Fruit fly (Drosophila melanogaster) S2 (cell line): ENCODE data around the gene CG15160.

Experiments
- CG8478 ChIP-seq: fragments of >200 bp; optimal IDR thresholded peaks from 2 replicates; lab custom pipeline; 2018
- CTCF ChIP-seq, 2 experiments: fragments of >200 bp; optimal IDR thresholded peaks; 2 replicates each; lab custom pipeline; 2018

The CG15160 gene

DNA sequence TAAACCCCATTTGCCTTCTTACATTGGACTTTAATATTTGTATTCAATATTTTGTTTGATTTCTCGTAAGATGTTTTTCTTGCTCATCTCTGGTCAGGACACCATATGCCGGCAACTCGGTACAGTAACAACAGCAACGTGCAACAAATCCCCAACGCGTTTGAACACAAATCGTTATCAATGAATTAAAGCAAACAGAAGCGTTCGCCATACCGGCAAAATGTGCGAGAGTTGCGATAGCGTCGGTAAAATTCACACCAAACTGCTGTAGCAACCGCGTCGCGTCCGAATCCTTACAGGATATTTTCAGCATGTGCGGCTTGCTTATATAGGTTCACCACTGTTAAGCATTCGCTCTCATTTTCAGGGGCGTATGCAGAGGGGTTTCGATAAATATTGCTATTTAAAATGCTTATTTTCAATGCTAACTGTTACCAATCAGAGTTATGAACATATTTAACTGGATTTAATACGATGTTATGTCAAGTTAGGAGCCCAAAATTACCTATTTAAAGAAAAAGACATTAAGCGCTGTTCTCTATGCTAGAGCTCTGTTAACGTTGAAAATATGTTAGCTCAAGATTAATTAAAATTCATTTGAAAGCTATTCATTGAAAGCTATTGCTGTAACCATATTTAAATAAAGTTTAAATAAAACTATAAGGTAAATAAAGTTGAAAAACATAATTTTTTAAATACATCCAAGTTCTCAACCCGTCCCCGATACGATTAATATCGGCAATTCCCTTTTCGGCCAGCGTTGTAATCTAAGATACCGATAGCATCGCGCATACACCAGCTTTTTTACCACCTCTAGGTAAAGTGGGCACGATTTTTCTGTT lies at the start of gene CG15160, which contains the start of gene Pde11:
Gene CG15160 (plus strand): TSS at position 792 of the 842 bp plus-strand sequence.
Gene Pde11 (minus strand): TSS at position 243 of the 842 bp plus-strand sequence.
- TF ChIP-seq CTCF (optimal IDR thresholded peaks at IDR 0.05; lab: Kevin White, UChicago) (peak in 1 of 2 experiments; percentile 56), CG8478 (lab: Kevin White, UChicago) (no peak)

DNA sequence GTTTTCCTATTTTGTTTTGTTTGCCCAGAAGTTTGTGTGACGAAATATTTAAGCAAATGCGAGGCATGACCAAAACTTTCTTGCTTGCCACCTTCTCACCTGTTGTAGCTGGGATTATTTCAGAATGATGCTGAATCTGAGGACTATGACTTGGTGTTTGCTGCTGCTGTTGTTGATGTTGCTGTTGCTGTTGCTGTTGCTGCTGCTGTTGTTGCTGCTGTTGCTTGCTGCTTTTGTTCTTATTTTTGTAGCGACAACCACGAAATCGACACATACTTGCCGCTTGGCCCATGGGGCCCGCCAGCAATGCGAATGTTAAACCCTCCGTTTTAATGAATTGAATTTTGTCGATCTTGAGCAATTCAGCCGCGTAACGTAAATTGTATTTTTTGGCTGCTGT lies 44.3 kb upstream of the CG15160 start:
- no peak for TF ChIP-seq CTCF (optimal IDR thresholded peaks at IDR 0.05; lab: Kevin White, UChicago)
- no peak for TF ChIP-seq CG8478 (lab: Kevin White, UChicago)

DNA sequence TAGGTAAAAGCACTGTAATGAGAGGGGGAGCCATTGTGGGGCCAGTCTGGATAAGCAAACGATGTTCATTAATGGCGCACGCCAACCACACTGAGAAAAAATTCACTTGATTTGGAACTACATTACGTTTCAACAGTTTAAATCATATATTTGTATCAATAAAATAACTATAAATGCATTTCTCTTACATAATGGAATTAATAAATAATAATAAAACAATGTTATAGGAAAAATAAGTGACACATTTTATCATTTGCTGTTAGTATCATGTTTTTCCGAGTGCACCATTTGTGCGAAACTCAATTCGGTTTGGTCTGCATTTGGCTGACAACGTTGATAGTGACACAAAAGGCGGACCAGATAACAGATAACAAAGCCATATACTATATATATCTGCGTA lies 41.9 kb upstream of the CG15160 start:
- TF ChIP-seq CG8478 (lab: Kevin White, UChicago): no peak

DNA sequence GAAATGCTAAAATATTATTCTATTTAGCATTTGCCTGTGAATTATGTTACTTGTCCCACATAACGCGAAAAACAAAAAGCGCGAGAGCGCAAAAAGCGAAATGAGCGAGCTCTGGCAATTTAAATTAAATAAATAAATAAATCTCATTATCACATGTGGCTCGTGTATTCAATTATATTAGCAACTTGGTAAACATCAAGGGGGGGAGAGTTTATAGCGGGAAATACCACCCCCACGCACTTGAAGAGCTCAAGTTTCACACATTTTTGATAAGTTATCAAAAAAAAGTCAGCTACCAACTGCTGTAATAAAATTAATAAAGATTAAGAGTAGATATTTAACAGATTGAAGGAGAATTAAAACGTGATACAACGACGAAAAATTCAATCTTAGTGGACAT lies 41.2 kb upstream of the CG15160 start:
- TF ChIP-seq CG8478 (lab: Kevin White, UChicago) (no peak), CTCF (optimal IDR thresholded peaks at IDR 0.05; lab: Kevin White, UChicago) (no peak)

DNA sequence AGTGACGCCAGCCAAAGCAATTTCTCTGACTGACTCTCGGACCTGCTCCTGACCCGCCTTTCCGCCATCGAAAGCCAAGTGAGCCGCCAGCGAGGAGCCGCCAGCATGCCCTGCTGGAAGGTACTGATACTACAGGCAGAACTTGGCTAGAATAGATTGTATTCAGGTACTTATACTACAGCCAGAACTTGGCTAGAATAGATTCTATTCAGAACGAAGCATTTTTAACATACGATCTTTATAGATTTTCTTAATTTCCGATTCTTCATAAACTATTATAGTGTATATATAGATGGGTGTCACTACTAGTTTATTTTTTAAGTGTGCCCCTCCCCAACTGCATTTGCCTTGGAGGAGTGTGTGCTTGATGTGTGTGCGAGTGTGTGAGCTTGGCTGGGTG lies 36.5 kb upstream of the CG15160 start:
- TF ChIP-seq CG8478 (lab: Kevin White, UChicago) (no peak), CTCF (optimal IDR thresholded peaks at IDR 0.05; lab: Kevin White, UChicago) (no peak)

DNA sequence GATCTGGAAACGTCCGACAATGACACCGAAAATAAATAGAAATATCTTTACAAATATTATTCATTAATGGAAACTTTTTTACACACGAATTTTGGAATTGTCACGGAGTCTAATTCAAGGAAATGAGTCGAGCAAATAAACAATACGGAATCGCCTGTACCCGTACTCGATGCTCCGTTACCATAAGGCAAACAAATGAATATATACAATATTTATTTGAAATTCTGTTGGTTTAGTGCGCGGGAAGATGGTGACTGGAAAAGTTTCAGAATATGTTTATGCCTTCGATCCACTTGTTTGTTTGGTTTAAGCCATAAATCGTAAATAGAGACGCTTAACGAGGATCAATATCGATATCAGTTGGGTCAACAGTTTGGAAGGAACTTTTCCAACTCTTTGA lies 34.3 kb upstream of the CG15160 start:
- TF ChIP-seq CTCF (optimal IDR thresholded peaks at IDR 0.05; lab: Kevin White, UChicago) (no peak), CG8478 (lab: Kevin White, UChicago) (no peak)

DNA sequence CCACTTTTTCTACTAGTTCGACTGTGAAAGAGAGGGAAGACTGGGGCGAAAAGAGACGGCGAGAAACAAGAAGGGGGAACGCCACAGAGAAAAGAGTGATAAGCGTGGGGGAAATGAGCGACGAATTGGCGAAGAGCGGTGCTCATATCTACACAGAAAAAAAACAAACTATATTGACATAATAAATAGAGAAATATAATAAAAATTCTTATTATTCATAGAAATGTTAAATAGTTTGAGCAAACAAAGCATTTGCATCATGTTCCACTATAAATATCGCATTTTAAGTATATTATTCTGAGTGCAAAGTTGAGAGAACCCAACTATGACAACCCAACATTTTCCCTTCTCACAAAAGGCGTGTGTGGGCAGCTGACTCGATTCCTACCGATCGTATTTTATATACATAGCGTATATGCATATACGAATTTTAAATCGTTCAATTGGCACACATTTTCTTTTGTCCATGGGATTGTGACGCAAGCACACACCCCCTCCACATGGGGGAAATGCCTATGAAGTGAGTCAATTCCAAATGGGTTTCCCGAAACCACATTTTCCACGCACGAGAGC lies 32.6 kb upstream of the CG15160 start:
- TF ChIP-seq CG8478 (lab: Kevin White, UChicago) (no peak), CTCF (optimal IDR thresholded peaks at IDR 0.05; lab: Kevin White, UChicago) (no peak)

DNA sequence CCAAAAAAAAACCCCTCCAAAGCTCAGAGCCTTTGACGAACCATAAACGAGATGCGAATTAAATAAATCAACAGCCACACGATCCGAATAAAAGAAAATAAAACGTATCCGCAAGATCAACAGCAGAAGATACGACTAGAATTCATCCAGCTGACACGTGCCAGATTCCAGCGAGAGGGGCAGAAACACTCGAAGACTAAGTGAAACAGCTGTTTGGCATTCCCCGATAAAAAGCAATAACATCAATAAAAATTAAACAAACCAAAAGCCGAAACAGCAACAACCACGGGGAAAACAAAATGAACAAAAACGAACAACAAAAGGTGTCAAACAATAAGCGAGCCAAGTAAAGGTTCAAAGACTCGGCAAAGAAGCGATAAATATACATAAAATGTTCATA lies 31.6 kb upstream of the CG15160 start:
- TF ChIP-seq CTCF (optimal IDR thresholded peaks at IDR 0.05; lab: Kevin White, UChicago): no peak
- TF ChIP-seq CG8478 (lab: Kevin White, UChicago): no peak

DNA sequence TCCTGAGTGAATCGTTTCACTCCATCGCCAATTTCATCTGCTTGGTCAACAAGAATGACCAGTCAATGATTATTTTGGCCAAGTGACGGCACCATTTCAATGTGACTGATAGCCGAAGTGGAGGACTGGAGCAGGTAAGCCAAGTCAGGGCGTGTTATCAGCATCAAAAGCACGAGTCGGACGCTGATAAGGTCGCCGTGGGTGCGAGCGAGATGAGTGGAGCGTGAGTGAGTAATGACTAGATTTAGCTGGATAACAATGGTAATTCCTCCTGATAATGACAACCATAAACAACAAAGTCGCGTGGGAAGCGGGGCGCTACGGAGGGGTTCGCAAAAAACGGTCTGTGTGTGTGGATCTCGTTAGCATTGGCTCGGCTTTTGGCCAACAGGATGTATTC lies 29.7 kb upstream of the CG15160 start:
- TF ChIP-seq CTCF (optimal IDR thresholded peaks at IDR 0.05; lab: Kevin White, UChicago) (no peak), CG8478 (lab: Kevin White, UChicago) (no peak)

DNA sequence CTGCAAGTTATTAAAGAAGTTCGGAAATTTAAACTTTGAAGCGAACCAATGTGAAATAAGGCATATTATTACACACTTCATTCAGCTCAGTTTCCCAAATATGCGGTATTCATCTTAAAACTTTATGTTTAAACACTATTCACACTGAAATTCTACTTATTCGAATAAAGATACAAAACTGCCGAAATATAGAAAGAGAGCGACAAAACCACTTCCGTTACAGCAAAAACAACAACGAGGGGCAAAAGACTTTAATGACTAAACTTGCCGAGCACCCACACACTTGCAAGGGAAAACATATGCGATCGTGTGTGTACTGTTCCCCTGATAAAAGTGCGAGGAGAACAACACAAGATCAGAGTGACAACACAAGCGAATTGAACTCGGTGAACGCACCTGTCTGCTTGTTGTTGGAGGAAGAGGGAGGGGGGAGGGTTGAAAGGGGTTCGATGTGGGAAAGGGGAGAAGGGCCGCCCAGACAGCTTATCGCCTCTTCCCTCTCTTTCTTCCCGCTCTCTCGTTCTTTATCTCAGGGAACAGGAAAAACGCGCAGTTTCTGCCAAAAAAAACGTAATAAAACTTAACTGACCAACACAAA lies 29.1 kb upstream of the CG15160 start:
- TF ChIP-seq CTCF (optimal IDR thresholded peaks at IDR 0.05; lab: Kevin White, UChicago) (no peak), CG8478 (lab: Kevin White, UChicago) (no peak)

DNA sequence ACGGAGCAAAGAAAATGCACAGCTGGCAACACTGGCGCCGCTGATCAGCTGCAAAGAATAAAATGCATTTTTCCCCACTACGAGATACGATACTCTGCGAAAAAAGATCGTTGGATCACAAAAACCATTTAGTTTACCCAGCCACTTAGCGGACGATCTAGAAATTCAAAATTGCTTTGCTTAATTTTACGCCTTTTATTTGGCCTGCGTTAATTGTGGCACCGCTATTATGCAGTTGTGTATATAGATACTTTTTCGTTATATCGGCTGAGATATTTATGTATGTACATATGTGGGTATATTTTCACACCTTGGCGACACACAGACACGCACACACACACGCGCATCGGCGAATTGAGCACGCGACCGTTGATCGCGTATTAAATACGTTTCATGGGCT lies 28.1 kb upstream of the CG15160 start:
- no peak for TF ChIP-seq CG8478 (lab: Kevin White, UChicago)
- no peak for TF ChIP-seq CTCF (optimal IDR thresholded peaks at IDR 0.05; lab: Kevin White, UChicago)

DNA sequence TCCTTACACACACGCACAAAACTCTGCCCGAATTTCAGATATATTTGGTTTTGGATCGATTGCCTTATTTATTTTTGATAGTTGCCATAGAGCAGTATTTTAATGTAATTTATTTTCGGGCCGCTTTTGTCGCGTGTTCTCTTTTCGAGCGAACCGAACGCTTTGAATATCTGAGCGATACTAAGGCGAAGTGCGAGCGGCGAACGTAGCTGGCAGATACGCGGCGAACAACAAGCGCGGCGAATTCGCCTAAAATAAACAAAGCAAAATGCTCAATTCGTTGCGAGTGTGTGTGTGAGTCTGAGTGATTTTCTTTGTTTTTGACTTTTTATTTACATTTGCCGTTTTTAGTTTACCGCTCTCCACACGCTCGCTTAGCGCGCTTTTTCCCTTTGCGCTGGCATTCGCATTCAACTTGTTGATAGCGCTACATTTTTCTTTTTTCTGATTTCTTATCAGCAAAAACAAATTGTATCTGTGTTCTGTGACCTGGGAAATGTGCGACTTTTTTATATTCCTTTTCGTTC lies 27.6 kb upstream of the CG15160 start:
- TF ChIP-seq CG8478 (lab: Kevin White, UChicago) (no peak), CTCF (optimal IDR thresholded peaks at IDR 0.05; lab: Kevin White, UChicago) (no peak)

DNA sequence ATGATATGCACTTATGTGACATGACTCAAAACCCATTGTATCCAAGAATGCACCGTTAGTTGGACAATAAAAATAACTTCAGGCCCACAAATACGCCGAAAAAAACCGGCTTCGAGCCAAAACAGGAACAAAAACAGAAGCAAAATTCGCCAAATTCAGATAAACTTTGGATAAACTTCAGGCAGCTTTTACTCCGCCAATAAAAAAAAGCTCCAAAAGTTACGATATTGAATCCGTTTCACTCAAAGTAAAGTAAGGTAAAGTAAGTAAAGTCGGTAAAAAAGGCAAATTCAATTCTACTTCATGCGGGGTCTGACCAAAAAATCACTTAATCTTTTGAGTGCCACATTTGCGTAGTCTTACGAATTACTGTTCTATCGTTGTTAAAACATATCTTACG lies 26.7 kb upstream of the CG15160 start:
- TF ChIP-seq CTCF (optimal IDR thresholded peaks at IDR 0.05; lab: Kevin White, UChicago): no peak
- no peak for TF ChIP-seq CG8478 (lab: Kevin White, UChicago)

DNA sequence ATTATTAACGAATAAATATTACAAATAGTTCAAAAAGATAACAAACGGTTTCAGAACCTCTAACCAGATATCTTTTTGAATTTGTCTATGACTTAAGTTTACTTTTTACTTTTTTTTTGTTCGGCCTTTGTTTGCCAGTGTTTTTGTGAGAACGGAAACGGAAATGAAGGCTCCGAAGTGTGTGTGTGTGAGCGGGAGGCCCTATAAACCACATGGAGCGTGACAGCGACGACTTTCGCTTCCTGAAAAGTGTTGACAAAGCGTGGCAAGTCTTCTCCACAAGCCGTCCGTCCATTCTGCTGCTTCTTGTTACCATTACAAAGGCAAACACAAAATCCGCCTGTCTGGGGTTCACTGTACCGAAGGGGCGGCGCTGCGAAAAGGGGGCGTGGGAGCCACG lies 26.3 kb upstream of the CG15160 start:
- TF ChIP-seq CTCF (optimal IDR thresholded peaks at IDR 0.05; lab: Kevin White, UChicago) (no peak), CG8478 (lab: Kevin White, UChicago) (no peak)
